Worm (Caenorhabditis elegans) whole organism, mixed stage, embryonic: ENCODE measurements around the gene tag-244.

ENCODE experiments used
- drap-1 ChIP-seq: fragments of 200-800 bp; sonication (Bioruptor generic); optimal IDR thresholded peaks from 3 replicates; lab custom pipeline; 2018; ENCODE audit warnings: mild to moderate bottlenecking, missing genetic modification characterization, missing compliant biosample characterization
- hlh-1 ChIP-seq: fragments of 150-350 bp; optimal IDR thresholded peaks from 2 replicates; lab custom pipeline; 2014; ENCODE audit warnings: missing biosample characterization, missing genetic modification reagents, missing genetic modification characterization
- mep-1 ChIP-seq: fragments of 150-350 bp; optimal IDR thresholded peaks from 2 replicates; lab custom pipeline; 2017; ENCODE audit warnings: missing biosample characterization, missing genetic modification reagents, missing genetic modification characterization, inconsistent platforms
- nhr-12 ChIP-seq: fragments of 150-350 bp; optimal IDR thresholded peaks from 2 replicates; lab custom pipeline; 2014; ENCODE audit warnings: missing biosample characterization, missing genetic modification characterization
- nhr-76 ChIP-seq: sonication (generic microtip); optimal IDR thresholded peaks from 2 replicates; lab custom pipeline; 2017; ENCODE audit warnings: missing biosample characterization, missing genetic modification characterization
- snpc-4 ChIP-seq: fragments of 150-350 bp; optimal IDR thresholded peaks from 2 replicates; lab custom pipeline; 2014; ENCODE audit warnings: missing biosample characterization, missing genetic modification characterization

ce11 chrIV:1555021-1555720 is 4.5 kb downstream of the tag-244 start, which contains the start of gene C34H4.1:
- TF ChIP-seq drap-1 (GFP tag; lab: Kevin White, UChicago) (no peak), snpc-4 (tag; lab: Kevin White, UChicago) (no peak), nhr-76 (no peak), hlh-1 (tag; lab: Kevin White, UChicago) (no peak), nhr-12 (no peak), mep-1 (no peak)
